Fruit fly (Drosophila melanogaster) whole organism, prepupa: Measurements from ENCODE around the gene Jon66Ci.

Experiments
- Blimp-1 ChIP-seq: fragments of 200-800 bp; sonication (Bioruptor generic); optimal IDR thresholded peaks from 3 replicates; lab custom pipeline; 2017; ENCODE audit warnings: missing biosample characterization, missing genetic modification characterization, mild to moderate bottlenecking, moderate library complexity, missing genetic modification reagents
- CG10631 ChIP-seq: fragments of 200-800 bp; sonication (Bioruptor generic); optimal IDR thresholded peaks from 2 replicates; lab custom pipeline; 2016; ENCODE audit warnings: missing biosample characterization, missing genetic modification characterization
- CG10669 ChIP-seq: fragments of 200-800 bp; sonication (Bioruptor generic); optimal IDR thresholded peaks from 3 replicates; lab custom pipeline; 2018; ENCODE audit warnings: missing biosample characterization, mild to moderate bottlenecking, missing genetic modification characterization, moderate library complexity
- CG11294 ChIP-seq: fragments of 200-800 bp; sonication (Bioruptor generic); IDR thresholded peaks from 2 replicates; pipeline ENCODE4 v1.3.6; 2022; ENCODE audit warnings: missing biosample characterization, missing genetic modification characterization
- CG11762 ChIP-seq: fragments of 200-800 bp; sonication (Bioruptor generic); optimal IDR thresholded peaks from 3 replicates; lab custom pipeline; 2016; ENCODE audit warnings: missing biosample characterization, missing genetic modification characterization; ENCODE audit not compliant: insufficient read depth
- CG11902 ChIP-seq: fragments of 200-800 bp; sonication (Bioruptor generic); optimal IDR thresholded peaks from 3 replicates; lab custom pipeline; 2016; ENCODE audit warnings: missing biosample characterization, missing genetic modification characterization
- CG15336 ChIP-seq: fragments of 200-800 bp; sonication (Bioruptor generic); IDR thresholded peaks from 2 replicates; pipeline ENCODE4 v1.3.6; 2022; ENCODE audit warnings: missing biosample characterization, missing genetic modification characterization
- CG16779 ChIP-seq: fragments of 200-800 bp; sonication (Bioruptor generic); optimal IDR thresholded peaks from 3 replicates; lab custom pipeline; 2017; ENCODE audit warnings: missing biosample characterization, mild to moderate bottlenecking, missing genetic modification characterization
- CG3032 ChIP-seq: fragments of 200-800 bp; optimal IDR thresholded peaks from 2 replicates; lab custom pipeline; 2019; ENCODE audit warnings: missing biosample characterization, mild to moderate bottlenecking, missing genetic modification characterization, moderate library complexity
- CG31627 ChIP-seq: fragments of 200-800 bp; sonication (Bioruptor generic); optimal IDR thresholded peaks from 3 replicates; lab custom pipeline; 2016; ENCODE audit warnings: missing biosample characterization, missing genetic modification characterization
- CG32006 ChIP-seq: fragments of 200-800 bp; sonication (Bioruptor generic); optimal IDR thresholded peaks from 3 replicates; lab custom pipeline; 2017; ENCODE audit warnings: missing biosample characterization, mild to moderate bottlenecking, missing genetic modification characterization
- CG34406 ChIP-seq: fragments of 200-800 bp; sonication (Bioruptor generic); optimal IDR thresholded peaks from 3 replicates; lab custom pipeline; 2016; ENCODE audit warnings: missing biosample characterization, missing genetic modification characterization
- CG3919 ChIP-seq: fragments of 200-800 bp; sonication (Bioruptor generic); optimal IDR thresholded peaks from 3 replicates; lab custom pipeline; 2016; ENCODE audit warnings: missing biosample characterization, missing genetic modification characterization
- CG4318 ChIP-seq: fragments of 200-800 bp; sonication (Bioruptor generic); optimal IDR thresholded peaks from 3 replicates; lab custom pipeline; 2017; ENCODE audit warnings: missing biosample characterization, mild to moderate bottlenecking, missing genetic modification characterization
- CG6276 ChIP-seq: fragments of 200-800 bp; sonication (Bioruptor generic); optimal IDR thresholded peaks from 2 replicates; lab custom pipeline; 2017; ENCODE audit warnings: missing biosample characterization, mild to moderate bottlenecking, missing genetic modification characterization
- CG6854 ChIP-seq: fragments of 200-800 bp; sonication (Bioruptor generic); optimal IDR thresholded peaks from 2 replicates; lab custom pipeline; 2017; ENCODE audit warnings: missing biosample characterization, mild to moderate bottlenecking, missing genetic modification characterization
- CG7368 ChIP-seq: fragments of 200-800 bp; sonication (Bioruptor generic); optimal IDR thresholded peaks from 3 replicates; lab custom pipeline; 2016; ENCODE audit warnings: missing biosample characterization, missing genetic modification characterization
- CG8119 ChIP-seq: fragments of 200-800 bp; sonication (Bioruptor generic); IDR thresholded peaks from 3 replicates; pipeline ENCODE4 v1.3.6; 2022; ENCODE audit warnings: missing biosample characterization, missing genetic modification characterization
- CG8632 ChIP-seq: fragments of 200-800 bp; sonication (Bioruptor generic); optimal IDR thresholded peaks from 3 replicates; lab custom pipeline; 2016; ENCODE audit warnings: missing biosample characterization, missing genetic modification characterization
- Eip78C ChIP-seq: fragments of 200-800 bp; sonication (Bioruptor generic); peaks from one replicate; lab custom pipeline; 2016; ENCODE audit warnings: missing biosample characterization, missing genetic modification characterization
- Ets21C ChIP-seq: fragments of 200-800 bp; sonication (Bioruptor generic); optimal IDR thresholded peaks from 3 replicates; lab custom pipeline; 2016; ENCODE audit warnings: missing biosample characterization, missing genetic modification characterization
- Gug ChIP-seq: fragments of 200-800 bp; sonication (Bioruptor generic); IDR thresholded peaks from 2 replicates; pipeline ENCODE4 v1.3.6; 2022; ENCODE audit warnings: missing biosample characterization, missing genetic modification characterization
- Hr39 ChIP-seq: fragments of 200-800 bp; sonication (Bioruptor generic); optimal IDR thresholded peaks from 2 replicates; lab custom pipeline; 2016; ENCODE audit warnings: missing biosample characterization, missing genetic modification characterization
- Hr4 ChIP-seq: fragments of 200-800 bp; sonication (Bioruptor generic); optimal IDR thresholded peaks from 3 replicates; lab custom pipeline; 2016; ENCODE audit warnings: missing biosample characterization, missing genetic modification characterization
- Lpt ChIP-seq: fragments of 200-800 bp; sonication (Bioruptor generic); optimal IDR thresholded peaks from 3 replicates; lab custom pipeline; 2016; ENCODE audit warnings: missing biosample characterization, missing genetic modification characterization
- Met ChIP-seq: fragments of 200-800 bp; sonication (Bioruptor generic); optimal IDR thresholded peaks from 3 replicates; lab custom pipeline; 2016; ENCODE audit warnings: missing biosample characterization, missing genetic modification characterization
- OdsH ChIP-seq: fragments of 200-800 bp; sonication (Bioruptor generic); optimal IDR thresholded peaks from 3 replicates; lab custom pipeline; 2016; ENCODE audit warnings: missing biosample characterization, missing genetic modification characterization
- Smox ChIP-seq: fragments of 200-800 bp; sonication (Bioruptor generic); optimal IDR thresholded peaks from 3 replicates; lab custom pipeline; 2016; ENCODE audit warnings: missing biosample characterization, missing genetic modification characterization
- Sox102F ChIP-seq: fragments of 200-800 bp; sonication (Bioruptor generic); optimal IDR thresholded peaks from 2 replicates; lab custom pipeline; 2016; ENCODE audit warnings: missing biosample characterization, mild to moderate bottlenecking, missing genetic modification characterization
- Sox14 ChIP-seq: fragments of 200-800 bp; sonication (Bioruptor generic); optimal IDR thresholded peaks from 3 replicates; lab custom pipeline; 2016; ENCODE audit warnings: missing biosample characterization, missing genetic modification characterization
- achi ChIP-seq: fragments of 200-800 bp; sonication (Bioruptor generic); optimal IDR thresholded peaks from 3 replicates; lab custom pipeline; 2016; ENCODE audit warnings: missing biosample characterization, missing genetic modification characterization
- acj6 ChIP-seq: fragments of 200-800 bp; sonication (Bioruptor generic); optimal IDR thresholded peaks from 3 replicates; lab custom pipeline; 2016; ENCODE audit warnings: missing biosample characterization, missing genetic modification characterization
- cyc ChIP-seq: fragments of 200-800 bp; sonication (Bioruptor generic); optimal IDR thresholded peaks from 3 replicates; lab custom pipeline; 2016; ENCODE audit warnings: missing biosample characterization, missing genetic modification characterization
- dac ChIP-seq: fragments of 200-800 bp; sonication (Bioruptor generic); optimal IDR thresholded peaks from 2 replicates; lab custom pipeline; 2017; ENCODE audit warnings: missing biosample characterization, mild to moderate bottlenecking, missing genetic modification characterization
- dsx ChIP-seq: fragments of 200-800 bp; optimal IDR thresholded peaks from 3 replicates; lab custom pipeline; 2019; ENCODE audit warnings: missing biosample characterization, mild to moderate bottlenecking, missing genetic modification characterization, moderate library complexity; ENCODE audit not compliant: poor library complexity, severe bottlenecking
- esn ChIP-seq: fragments of 200-800 bp; sonication (Bioruptor generic); optimal IDR thresholded peaks from 2 replicates; lab custom pipeline; 2016; ENCODE audit warnings: missing biosample characterization, mild to moderate bottlenecking, missing genetic modification characterization, moderate library complexity
- fd59A ChIP-seq: fragments of 200-800 bp; sonication (Bioruptor generic); optimal IDR thresholded peaks from 2 replicates; lab custom pipeline; 2017; ENCODE audit warnings: missing biosample characterization, mild to moderate bottlenecking, missing genetic modification characterization, missing genetic modification reagents
- fkh ChIP-seq: fragments of 200-800 bp; sonication (Bioruptor generic); optimal IDR thresholded peaks from 3 replicates; lab custom pipeline; 2017; ENCODE audit warnings: missing biosample characterization, mild to moderate bottlenecking, missing genetic modification characterization, moderate library complexity
- lz ChIP-seq: fragments of 200-800 bp; sonication (Bioruptor generic); optimal IDR thresholded peaks from 3 replicates; lab custom pipeline; 2016; ENCODE audit warnings: missing biosample characterization, missing genetic modification characterization
- pdm3 ChIP-seq: fragments of 200-800 bp; sonication (Bioruptor generic); optimal IDR thresholded peaks from 3 replicates; lab custom pipeline; 2016; ENCODE audit warnings: missing biosample characterization, missing genetic modification characterization
- salr ChIP-seq, 2 experiments: fragments of 200-800 bp; sonication (Bioruptor generic); optimal IDR thresholded peaks; 3 replicates each; lab custom pipeline; 2016 to 2018; ENCODE audit warnings: missing biosample characterization in 2 of 2, missing genetic modification characterization in 2 of 2, mild to moderate bottlenecking in 1 of 2
- spab ChIP-seq: fragments of 200-800 bp; sonication (Bioruptor generic); optimal IDR thresholded peaks from 2 replicates; lab custom pipeline; 2017; ENCODE audit warnings: missing biosample characterization, mild to moderate bottlenecking, missing genetic modification characterization, missing genetic modification reagents
- ss ChIP-seq, 2 experiments: fragments of 200-800 bp; sonication (Bioruptor generic); optimal IDR thresholded peaks; 2 replicates in 1 of 2; 3 replicates in 1 of 2; lab custom pipeline; 2017 to 2018; ENCODE audit warnings: mild to moderate bottlenecking in 2 of 2, missing biosample characterization in 2 of 2, missing genetic modification characterization in 2 of 2, moderate library complexity in 1 of 2
- svp ChIP-seq: fragments of 200-800 bp; sonication (Bioruptor generic); peaks from one replicate; lab custom pipeline; 2016; ENCODE audit warnings: missing biosample characterization, missing genetic modification characterization
- topi ChIP-seq: fragments of 200-800 bp; sonication (Bioruptor generic); optimal IDR thresholded peaks from 3 replicates; lab custom pipeline; 2016; ENCODE audit warnings: missing biosample characterization, missing genetic modification characterization
- vri ChIP-seq: fragments of 200-800 bp; sonication (Bioruptor generic); optimal IDR thresholded peaks from 3 replicates; lab custom pipeline; 2016; ENCODE audit warnings: missing biosample characterization, mild to moderate bottlenecking, missing genetic modification characterization

The Jon66Ci gene

DNA sequence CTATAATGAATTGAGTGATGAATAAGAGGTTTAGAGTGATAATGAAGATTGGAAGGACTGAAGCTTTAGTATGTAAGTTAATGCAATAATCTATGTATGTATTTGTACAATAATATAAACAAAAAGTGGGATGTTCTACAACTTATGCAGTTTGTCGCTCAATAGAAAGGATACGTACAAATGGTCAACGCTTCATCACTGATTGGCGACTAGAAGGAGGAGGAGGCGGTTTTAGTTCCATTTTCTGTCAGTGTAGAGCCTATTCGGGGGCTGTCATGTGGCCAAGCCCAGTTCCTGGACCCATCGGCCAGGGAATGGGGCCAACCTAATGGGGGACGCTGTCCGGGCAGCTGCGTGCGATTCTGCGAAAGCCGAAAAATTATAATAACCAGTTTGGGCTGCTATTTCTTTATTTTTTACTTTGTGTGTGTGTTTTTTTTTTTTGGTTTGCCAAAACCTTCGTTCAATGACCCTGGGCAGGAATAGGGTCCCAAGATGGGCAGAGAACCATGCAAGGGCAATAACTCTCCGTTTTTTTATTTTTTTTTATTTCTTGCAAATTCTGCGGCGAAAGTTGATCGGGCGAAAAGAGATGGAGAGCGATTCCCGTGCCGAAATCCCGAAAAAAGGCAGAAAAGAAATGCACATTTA, 22.5 kb upstream of the Jon66Ci start (continued):
- no peak for TF ChIP-seq dsx (GFP tag; lab: Kevin White, UChicago)
- TF ChIP-seq CG6276 (GFP tag; lab: Kevin White, UChicago): no peak
- TF ChIP-seq Met (GFP tag; lab: Kevin White, UChicago): peak; percentile 84
- TF ChIP-seq CG31627 (GFP tag; lab: Kevin White, UChicago): peak; percentile 78
- peak; percentile 44 for TF ChIP-seq CG11902
- no peak for TF ChIP-seq CG4318 (GFP tag; lab: Kevin White, UChicago)
- TF ChIP-seq topi: peak; percentile 83
- peak; percentile 48 for TF ChIP-seq Ets21C (GFP tag; lab: Kevin White, UChicago)
- TF ChIP-seq cyc (GFP tag; lab: Kevin White, UChicago): peak; percentile 77
- TF ChIP-seq salr (GFP tag; optimal IDR thresholded peaks at IDR 0.05; lab: Kevin White, UChicago): no peak

DNA sequence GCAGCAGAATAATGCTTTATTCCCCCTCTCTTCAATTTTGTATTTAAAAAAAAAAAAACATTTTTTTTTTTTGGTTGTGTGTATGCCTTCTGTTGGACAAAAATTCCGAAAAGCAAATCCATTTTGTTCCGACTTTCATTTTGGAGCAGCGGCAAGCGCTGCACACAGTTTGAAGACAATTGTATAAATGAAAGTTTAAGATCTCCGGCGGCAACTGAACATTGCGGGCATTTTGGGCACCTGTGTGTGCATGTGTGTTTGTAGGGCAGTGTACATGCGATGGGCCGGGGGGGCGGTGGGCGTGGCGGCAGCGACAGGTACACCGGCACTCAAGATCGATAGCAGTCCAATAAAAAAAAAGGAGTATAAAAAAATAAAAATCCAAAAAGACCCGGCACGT, 21.9 kb upstream of the Jon66Ci start:
- peak; percentile 18 for TF ChIP-seq CG6854
- TF ChIP-seq svp (GFP tag; lab: Kevin White, UChicago): peak; percentile 50
- TF ChIP-seq Gug: no peak
- TF ChIP-seq Eip78C: peak; percentile 8
- peak; percentile 79 for TF ChIP-seq Blimp-1
- no peak for TF ChIP-seq CG16779 (tag; lab: Kevin White, UChicago)
- no peak for TF ChIP-seq achi
- peak; percentile 0 for TF ChIP-seq Sox102F (GFP tag; lab: Kevin White, UChicago)

DNA sequence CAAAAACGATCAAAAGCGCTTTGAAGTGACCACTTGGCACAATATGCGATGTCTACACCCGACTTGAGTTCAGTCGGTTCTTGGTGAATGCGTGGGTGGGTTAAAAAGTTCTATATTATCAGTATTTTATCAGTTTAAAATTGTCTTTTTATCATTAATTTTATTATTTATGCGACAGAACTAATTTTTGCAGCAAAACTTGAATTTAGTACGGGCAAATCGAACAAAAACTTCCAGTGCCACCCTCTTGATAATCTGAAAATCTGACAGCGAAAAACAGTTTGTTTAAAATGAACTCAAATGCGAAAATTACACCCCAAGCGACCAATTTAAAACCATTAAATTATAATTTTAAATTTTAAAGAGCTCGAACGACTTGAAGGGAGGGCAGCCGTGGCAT, 20.4 kb upstream of the Jon66Ci start:
- peak; percentile 51 for TF ChIP-seq cyc (GFP tag; lab: Kevin White, UChicago)
- peak; percentile 64 for TF ChIP-seq topi
- TF ChIP-seq Lpt: no peak
- TF ChIP-seq Sox14 (GFP tag; lab: Kevin White, UChicago): peak; percentile 44
- peak; percentile 73 for TF ChIP-seq Met (GFP tag; lab: Kevin White, UChicago)
- TF ChIP-seq Hr39 (GFP tag; lab: Kevin White, UChicago): peak; percentile 58
- TF ChIP-seq Smox: peak; percentile 64
- peak; percentile 61 for TF ChIP-seq esn
- TF ChIP-seq CG15336 (GFP tag; lab: Robert Waterston, UW): no peak
- no peak for TF ChIP-seq CG6276 (GFP tag; lab: Kevin White, UChicago)
- TF ChIP-seq CG32006 (GFP tag; lab: Kevin White, UChicago): no peak
- peak; percentile 57 for TF ChIP-seq lz (GFP tag; lab: Kevin White, UChicago)
- no peak for TF ChIP-seq CG3032
- TF ChIP-seq CG10631 (GFP tag; lab: Kevin White, UChicago): no peak
- peak; percentile 10 for TF ChIP-seq pdm3 (GFP tag; lab: Kevin White, UChicago)
- peak; percentile 66 for TF ChIP-seq CG31627 (GFP tag; lab: Kevin White, UChicago)
- TF ChIP-seq dsx (GFP tag; lab: Kevin White, UChicago): no peak
- TF ChIP-seq CG11294 (GFP tag; lab: Robert Waterston, UW): no peak
- TF ChIP-seq CG3919 (GFP tag; lab: Kevin White, UChicago): peak; percentile 4
- TF ChIP-seq CG7368 (GFP tag; lab: Kevin White, UChicago): no peak
- TF ChIP-seq Eip78C: peak; percentile 80
- no peak for TF ChIP-seq CG10669 (GFP tag; lab: Kevin White, UChicago)
- no peak for TF ChIP-seq fd59A (GFP tag; lab: Kevin White, UChicago)
- TF ChIP-seq OdsH: peak; percentile 14
- TF ChIP-seq CG8119 (GFP tag; lab: Robert Waterston, UW): no peak
- TF ChIP-seq Hr4 (GFP tag; lab: Kevin White, UChicago): no peak
- TF ChIP-seq CG11762 (GFP tag; lab: Kevin White, UChicago): no peak
- TF ChIP-seq CG34406 (GFP tag; lab: Kevin White, UChicago): no peak
- no peak for TF ChIP-seq ss (GFP tag; optimal IDR thresholded peaks at IDR 0.05; lab: Kevin White, UChicago)
- peak; percentile 10 for TF ChIP-seq acj6
- TF ChIP-seq vri (GFP tag; lab: Kevin White, UChicago): peak; percentile 58
- peak; percentile 9 for TF ChIP-seq Blimp-1
- TF ChIP-seq fkh (GFP tag; lab: Kevin White, UChicago): no peak
- TF ChIP-seq dac (GFP tag; lab: Kevin White, UChicago): no peak
- peak; percentile 54 for TF ChIP-seq Ets21C (GFP tag; lab: Kevin White, UChicago)
- TF ChIP-seq Sox102F (GFP tag; lab: Kevin White, UChicago): peak; percentile 70
- no peak for TF ChIP-seq CG11902
- TF ChIP-seq CG8632 (GFP tag; lab: Kevin White, UChicago): peak; percentile 4
- no peak for TF ChIP-seq spab (GFP tag; lab: Kevin White, UChicago)
